Worm (Caenorhabditis elegans) whole organism, young adult: ENCODE results near the gene dhs-18.

ENCODE experiments used
- B0019.2 ChIP-seq: fragments of 200-800 bp; sonication (Bioruptor generic); conservative IDR thresholded peaks from 2 replicates; pipeline ENCODE4 v1.3.6; 2022; ENCODE audit warnings: missing genetic modification reagents, missing genetic modification characterization, missing compliant biosample characterization
- D2030.7 ChIP-seq: fragments of 200-800 bp; sonication (Bioruptor generic); IDR thresholded peaks from 2 replicates; pipeline ENCODE4 v1.3.6; 2022; ENCODE audit warnings: missing genetic modification reagents, missing genetic modification characterization, missing compliant biosample characterization
- F22D6.2 ChIP-seq: sonication (generic microtip); optimal IDR thresholded peaks from 2 replicates; lab custom pipeline; 2016; ENCODE audit warnings: mild to moderate bottlenecking, missing genetic modification characterization, missing compliant biosample characterization
- F37B4.10 ChIP-seq: fragments of 200-800 bp; sonication (Bioruptor generic); IDR thresholded peaks from 2 replicates; pipeline ENCODE4 v1.3.6; 2022; ENCODE audit warnings: missing genetic modification characterization, missing compliant biosample characterization
- F39B2.1 ChIP-seq: fragments of 200-800 bp; sonication (Bioruptor generic); IDR thresholded peaks from 2 replicates; pipeline ENCODE4 v1.3.6; 2022; ENCODE audit warnings: missing genetic modification reagents, missing genetic modification characterization, missing compliant biosample characterization
- F49E8.2 ChIP-seq: sonication (generic microtip); optimal IDR thresholded peaks from 3 replicates; lab custom pipeline; 2017; ENCODE audit warnings: missing genetic modification characterization, mild to moderate bottlenecking, missing compliant biosample characterization, antibody characterized with exemption, moderate library complexity; ENCODE audit not compliant: insufficient read depth
- F57C9.4 ChIP-seq: sonication (generic microtip); optimal IDR thresholded peaks from 2 replicates; lab custom pipeline; 2017; ENCODE audit warnings: mild to moderate bottlenecking, missing genetic modification characterization, missing compliant biosample characterization
- Y53F4B.3 ChIP-seq: fragments of 200-800 bp; sonication (Bioruptor generic); IDR thresholded peaks from 2 replicates; pipeline ENCODE4 v1.3.6; 2022; ENCODE audit warnings: missing genetic modification reagents, missing genetic modification characterization, missing compliant biosample characterization
- Y53G8AR.9 ChIP-seq: fragments of 200-800 bp; sonication (Bioruptor generic); conservative IDR thresholded peaks from 2 replicates; pipeline ENCODE4 v1.3.6; 2022; ENCODE audit warnings: missing genetic modification reagents, missing genetic modification characterization, missing compliant biosample characterization
- Y56A3A.18 ChIP-seq: fragments of 200-800 bp; sonication (Bioruptor generic); IDR thresholded peaks from 2 replicates; pipeline ENCODE4 v1.3.6; 2022; ENCODE audit warnings: missing genetic modification reagents, missing genetic modification characterization, missing compliant biosample characterization
- Y95B8A.8 ChIP-seq: fragments of 200-800 bp; sonication (Bioruptor generic); IDR thresholded peaks from 2 replicates; pipeline ENCODE4 v1.3.6; 2022; ENCODE audit warnings: missing genetic modification reagents, missing genetic modification characterization, missing compliant biosample characterization
- ZK185.1 ChIP-seq: sonication (generic microtip); optimal IDR thresholded peaks from 2 replicates; lab custom pipeline; 2016; ENCODE audit warnings: mild to moderate bottlenecking, missing genetic modification characterization, missing compliant biosample characterization; ENCODE audit not compliant: poor library complexity, severe bottlenecking
- akir-1 ChIP-seq: fragments of 200-800 bp; sonication (Bioruptor generic); optimal IDR thresholded peaks from 2 replicates; lab custom pipeline; 2018; ENCODE audit warnings: mild to moderate bottlenecking, missing genetic modification characterization, moderate library complexity, missing compliant biosample characterization
- atf-7 ChIP-seq: sonication (generic microtip); optimal IDR thresholded peaks from 2 replicates; lab custom pipeline; 2017; ENCODE audit warnings: mild to moderate bottlenecking, missing genetic modification characterization, missing compliant biosample characterization
- attf-3 ChIP-seq: fragments of 200-800 bp; sonication (Bioruptor generic); conservative IDR thresholded peaks from 2 replicates; pipeline ENCODE4 v1.3.6; 2022; ENCODE audit warnings: missing genetic modification reagents, missing genetic modification characterization, missing compliant biosample characterization
- attf-5 ChIP-seq: fragments of 200-800 bp; sonication (Bioruptor generic); optimal IDR thresholded peaks from 2 replicates; lab custom pipeline; 2018; ENCODE audit warnings: mild to moderate bottlenecking, missing genetic modification characterization, missing compliant biosample characterization
- attf-6 ChIP-seq: fragments of 200-800 bp; sonication (Bioruptor generic); IDR thresholded peaks from 2 replicates; pipeline ENCODE4 v1.3.6; 2022; ENCODE audit warnings: missing genetic modification reagents, missing genetic modification characterization, missing compliant biosample characterization
- cebp-1 ChIP-seq, 2 experiments: fragments of 200-800 bp in 1 of 2; sonication (Bioruptor generic) in 1 of 2; sonication (generic microtip) in 1 of 2; IDR thresholded peaks in 1 of 2; optimal IDR thresholded peaks in 1 of 2; 2 replicates each; pipeline versions ENCODE4 v1.3.6 to Lab custom; 2017 to 2022; ENCODE audit warnings: missing compliant biosample characterization in 2 of 2, missing genetic modification characterization in 2 of 2, mild to moderate bottlenecking in 1 of 2, missing genetic modification reagents in 1 of 2, moderate library complexity in 1 of 2
- ceh-27 ChIP-seq: fragments of 200-800 bp; sonication (Bioruptor generic); optimal IDR thresholded peaks from 2 replicates; lab custom pipeline; 2018; ENCODE audit warnings: mild to moderate bottlenecking, missing genetic modification characterization, moderate library complexity, missing compliant biosample characterization
- ceh-58 ChIP-seq: fragments of 200-800 bp; sonication (Bioruptor generic); IDR thresholded peaks from 2 replicates; pipeline ENCODE4 v1.3.6; 2022; ENCODE audit warnings: missing genetic modification characterization, missing compliant biosample characterization
- dpff-1 ChIP-seq: sonication (generic microtip); optimal IDR thresholded peaks from 2 replicates; lab custom pipeline; 2017; ENCODE audit warnings: mild to moderate bottlenecking, missing genetic modification characterization, missing compliant biosample characterization
- dpl-1 ChIP-seq: fragments of 150-350 bp; optimal IDR thresholded peaks from 2 replicates; lab custom pipeline; 2014; ENCODE audit warnings: missing biosample characterization, missing genetic modification reagents, missing genetic modification characterization
- efl-1 ChIP-seq: fragments of 150-350 bp; optimal IDR thresholded peaks from 2 replicates; lab custom pipeline; 2014; ENCODE audit warnings: missing biosample characterization, missing genetic modification reagents, missing genetic modification characterization
- egl-18 ChIP-seq: fragments of 200-800 bp; sonication (Bioruptor generic); IDR thresholded peaks from 2 replicates; pipeline ENCODE4 v1.3.6; 2022; ENCODE audit warnings: missing genetic modification reagents, missing genetic modification characterization, missing compliant biosample characterization
- egl-44 ChIP-seq: fragments of 200-800 bp; sonication (Bioruptor generic); IDR thresholded peaks from 2 replicates; pipeline ENCODE4 v1.3.6; 2022; ENCODE audit warnings: missing genetic modification reagents, missing genetic modification characterization, missing compliant biosample characterization
- fkh-3 ChIP-seq: sonication (generic microtip); optimal IDR thresholded peaks from 2 replicates; lab custom pipeline; 2016; ENCODE audit warnings: mild to moderate bottlenecking, missing genetic modification characterization, missing compliant biosample characterization
- hlh-12 ChIP-seq: sonication (generic microtip); optimal IDR thresholded peaks from 2 replicates; lab custom pipeline; 2016; ENCODE audit warnings: missing genetic modification characterization, missing compliant biosample characterization
- hrde-1 ChIP-seq: sonication (generic microtip); optimal IDR thresholded peaks from 2 replicates; lab custom pipeline; 2016; ENCODE audit warnings: missing genetic modification characterization, mild to moderate bottlenecking, missing compliant biosample characterization, moderate library complexity, missing genotype, missing genetic modification reagents, borderline replicate concordance
- hsf-1 ChIP-seq: fragments of 200-800 bp; sonication (Bioruptor generic); IDR thresholded peaks from 2 replicates; pipeline ENCODE4 v1.3.6; 2022; ENCODE audit warnings: missing genetic modification reagents, missing genetic modification characterization, missing compliant biosample characterization
- lin-40 ChIP-seq: sonication (generic microtip); optimal IDR thresholded peaks from 2 replicates; lab custom pipeline; 2016; ENCODE audit warnings: missing genetic modification characterization, mild to moderate bottlenecking, missing compliant biosample characterization, missing genotype, missing genetic modification reagents
- lir-1 ChIP-seq: fragments of 200-800 bp; sonication (Bioruptor generic); conservative IDR thresholded peaks from 2 replicates; pipeline ENCODE4 v1.3.6; 2022; ENCODE audit warnings: missing genetic modification reagents, missing genetic modification characterization, missing compliant biosample characterization
- madf-8 ChIP-seq: fragments of 200-800 bp; sonication (Bioruptor generic); conservative IDR thresholded peaks from 2 replicates; pipeline ENCODE4 v1.3.6; 2022; ENCODE audit warnings: missing genetic modification reagents, missing genetic modification characterization, missing compliant biosample characterization
- mcd-1 ChIP-seq: fragments of 200-800 bp; sonication (Bioruptor generic); IDR thresholded peaks from 2 replicates; pipeline ENCODE4 v1.3.6; 2022; ENCODE audit warnings: missing genetic modification reagents, missing genetic modification characterization, missing compliant biosample characterization
- nfyb-1 ChIP-seq: fragments of 200-800 bp; sonication (Bioruptor generic); IDR thresholded peaks from 2 replicates; pipeline ENCODE4 v1.3.6; 2022; ENCODE audit warnings: missing genetic modification reagents, missing genetic modification characterization, missing compliant biosample characterization
- pha-4 ChIP-seq: fragments of 150-350 bp; sonication (generic microtip); optimal IDR thresholded peaks from 2 replicates; lab custom pipeline; 2014; ENCODE audit warnings: missing biosample characterization, missing genetic modification reagents, missing genetic modification characterization
- rcor-1 ChIP-seq: fragments of 200-800 bp; sonication (Bioruptor generic); IDR thresholded peaks from 2 replicates; pipeline ENCODE4 v1.3.6; 2022; ENCODE audit warnings: missing genetic modification reagents, missing genetic modification characterization, missing compliant biosample characterization
- rec-8 ChIP-seq, 2 experiments: sonication (generic microtip); optimal IDR thresholded peaks; 2 replicates each; lab custom pipeline; 2016; ENCODE audit warnings: mild to moderate bottlenecking in 2 of 2, missing genetic modification characterization in 2 of 2, missing genetic modification reagents in 2 of 2, missing genotype in 2 of 2, missing biosample characterization in 1 of 2, missing compliant biosample characterization in 1 of 2, moderate library complexity in 1 of 2
- repo-1 ChIP-seq: sonication (generic microtip); optimal IDR thresholded peaks from 2 replicates; lab custom pipeline; 2017; ENCODE audit warnings: mild to moderate bottlenecking, missing genetic modification characterization, missing compliant biosample characterization
- rpc-1 ChIP-seq, 2 experiments: fragments of 150-350 bp in 1 of 2; sonication (generic microtip) in 1 of 2; optimal IDR thresholded peaks; 2 replicates each; lab custom pipeline; 2014 to 2018; ENCODE audit warnings: missing biosample characterization in 1 of 2, missing genetic modification characterization in 1 of 2, missing genetic modification reagents in 1 of 2, missing genotype in 1 of 2
- sdz-38 ChIP-seq: sonication (generic microtip); optimal IDR thresholded peaks from 2 replicates; lab custom pipeline; 2016; ENCODE audit warnings: missing genotype, missing genetic modification characterization, missing compliant biosample characterization
- snpc-1.1 ChIP-seq: sonication (generic microtip); optimal IDR thresholded peaks from 2 replicates; lab custom pipeline; 2017; ENCODE audit warnings: missing genetic modification characterization, mild to moderate bottlenecking, missing compliant biosample characterization, antibody characterized with exemption, moderate library complexity, missing genotype, missing genetic modification reagents; ENCODE audit not compliant: insufficient read depth
- snpc-3.4 ChIP-seq: sonication (generic microtip); optimal IDR thresholded peaks from 2 replicates; lab custom pipeline; 2017; ENCODE audit warnings: missing genetic modification characterization, mild to moderate bottlenecking, missing compliant biosample characterization, antibody characterized with exemption, moderate library complexity, missing genotype, missing genetic modification reagents
- somi-1 ChIP-seq: fragments of 200-800 bp; sonication (Bioruptor generic); optimal IDR thresholded peaks from 2 replicates; lab custom pipeline; 2018; ENCODE audit warnings: mild to moderate bottlenecking, missing genetic modification characterization, missing compliant biosample characterization
- unc-130 ChIP-seq: sonication (generic microtip); optimal IDR thresholded peaks from 2 replicates; lab custom pipeline; 2016; ENCODE audit warnings: missing genetic modification reagents, missing genetic modification characterization, missing compliant biosample characterization
- ztf-18 ChIP-seq: sonication (generic microtip); optimal IDR thresholded peaks from 2 replicates; lab custom pipeline; 2016; ENCODE audit warnings: missing genotype, mild to moderate bottlenecking, missing genetic modification characterization, missing compliant biosample characterization
- ztf-22 ChIP-seq: fragments of 200-800 bp; sonication (Bioruptor generic); optimal IDR thresholded peaks from 2 replicates; lab custom pipeline; 2018; ENCODE audit warnings: mild to moderate bottlenecking, missing genetic modification characterization, moderate library complexity, missing compliant biosample characterization
- ztf-25 ChIP-seq: fragments of 200-800 bp; sonication (Bioruptor generic); IDR thresholded peaks from 2 replicates; pipeline ENCODE4 v1.3.6; 2022; ENCODE audit warnings: missing genetic modification reagents, missing genetic modification characterization, missing compliant biosample characterization

Gene dhs-18

ce11 chrV:11039379-11039954 lies 7.2 kb downstream of the dhs-18 start, which contains the start of gene pak-2:
TSS of gene pak-2 (minus strand) at chrV:11039429.
- TF ChIP-seq dpl-1 (GFP tag; lab: Kevin White, UChicago) = no peak
- no peak for TF ChIP-seq ceh-58 (GFP tag; lab: Robert Waterston, UW)
- TF ChIP-seq repo-1 (tag; lab: Kevin White, UChicago) = no peak
- no peak for TF ChIP-seq Y53G8AR.9 (GFP tag; lab: Robert Waterston, UW)
- no peak for TF ChIP-seq F37B4.10 (GFP tag; lab: Robert Waterston, UW)
- TF ChIP-seq Y56A3A.18 (GFP tag; lab: Robert Waterston, UW) = no peak
- TF ChIP-seq attf-5 (GFP tag; lab: Kevin White, UChicago) = peak; percentile 83
- no peak for TF ChIP-seq lir-1 (GFP tag; lab: Robert Waterston, UW)
- no peak for TF ChIP-seq Y95B8A.8 (GFP tag; lab: Robert Waterston, UW)
- TF ChIP-seq Y53F4B.3 (GFP tag; lab: Robert Waterston, UW) = no peak
- peak; percentile 88 for TF ChIP-seq mcd-1 (GFP tag; lab: Robert Waterston, UW)
- TF ChIP-seq rpc-1 (optimal IDR thresholded peaks at IDR 0.05; lab: Kevin White, UChicago) = no peak
- TF ChIP-seq rpc-1 (tag; optimal IDR thresholded peaks at IDR 0.05; lab: Kevin White, UChicago) = no peak
- TF ChIP-seq rec-8 (tag; optimal IDR thresholded peaks at IDR 0.05; lab: Kevin White, UChicago) = no peak
- TF ChIP-seq D2030.7 (GFP tag; lab: Robert Waterston, UW) = 0 out of 2 replicates have a peak, but pooled peaks have one; percentile 23
- TF ChIP-seq efl-1 = peak; percentile 12
- no peak for TF ChIP-seq hsf-1 (GFP tag; lab: Robert Waterston, UW)
- TF ChIP-seq hlh-12 (tag; lab: Kevin White, UChicago) = no peak
- TF ChIP-seq F22D6.2 (tag; lab: Kevin White, UChicago) = no peak
- TF ChIP-seq madf-8 (GFP tag; lab: Robert Waterston, UW) = no peak
- TF ChIP-seq dpff-1 (tag; lab: Kevin White, UChicago) = no peak
- peak; percentile 49 for TF ChIP-seq ztf-18 (tag; lab: Kevin White, UChicago)
- peak; percentile 26 for TF ChIP-seq F49E8.2 (tag; lab: Kevin White, UChicago)
- no peak for TF ChIP-seq F57C9.4
- TF ChIP-seq hrde-1 = no peak
- TF ChIP-seq ceh-27 (GFP tag; lab: Kevin White, UChicago) = peak; percentile 84
- TF ChIP-seq ztf-25 (GFP tag; lab: Robert Waterston, UW) = no peak
- 0 out of 2 replicates have a peak, but pooled peaks have one; percentile 32 for TF ChIP-seq rcor-1 (GFP tag; lab: Robert Waterston, UW)
- no peak for TF ChIP-seq ztf-22 (GFP tag; lab: Kevin White, UChicago)
- no peak for TF ChIP-seq fkh-3 (tag; lab: Kevin White, UChicago)
- peak; percentile 51; the same call in 1 of the 2 replicates for TF ChIP-seq attf-3
- peak; percentile 63 for TF ChIP-seq lin-40 (tag; lab: Kevin White, UChicago)
- no peak for TF ChIP-seq cebp-1 (GFP tag; IDR thresholded peaks at IDR 0.05; lab: Robert Waterston, UW)
- TF ChIP-seq cebp-1 (tag; optimal IDR thresholded peaks at IDR 0.05; lab: Kevin White, UChicago) = peak; percentile 55
- TF ChIP-seq egl-18 = no peak
- TF ChIP-seq akir-1 = peak; percentile 64
- no peak for TF ChIP-seq B0019.2 (GFP tag; lab: Robert Waterston, UW)
- TF ChIP-seq egl-44 = no peak
- TF ChIP-seq pha-4 (tag; lab: Kevin White, UChicago) = no peak
- no peak for TF ChIP-seq attf-6 (GFP tag; lab: Robert Waterston, UW)
- no peak for TF ChIP-seq F39B2.1
- no peak for TF ChIP-seq sdz-38 (tag; lab: Kevin White, UChicago)
- TF ChIP-seq nfyb-1 = no peak
- no peak for TF ChIP-seq snpc-3.4 (tag; lab: Kevin White, UChicago)
- TF ChIP-seq unc-130 (GFP tag; lab: Kevin White, UChicago) = no peak
- TF ChIP-seq snpc-1.1 (tag; lab: Kevin White, UChicago) = no peak
- TF ChIP-seq atf-7 (tag; lab: Kevin White, UChicago) = no peak
- TF ChIP-seq ZK185.1 (tag; lab: Kevin White, UChicago) = no peak
- peak; percentile 10 for TF ChIP-seq somi-1 (GFP tag; lab: Kevin White, UChicago)
